Worm (Caenorhabditis elegans) whole organism, L3 larva: ENCODE measurements around the gene spp-11.

Source experiments
- mdl-1 ChIP-seq: fragments of 150-350 bp; optimal IDR thresholded peaks from 2 replicates; lab custom pipeline; 2014; ENCODE audit warnings: missing biosample characterization, missing genetic modification characterization
- pqm-1 ChIP-seq: fragments of 150-350 bp; optimal IDR thresholded peaks from 2 replicates; lab custom pipeline; 2017; ENCODE audit warnings: missing biosample characterization, missing genetic modification characterization, inconsistent platforms
- tbx-2 ChIP-seq: sonication (generic microtip); optimal IDR thresholded peaks from 2 replicates; lab custom pipeline; 2016; ENCODE audit warnings: mild to moderate bottlenecking, missing genetic modification characterization, missing compliant biosample characterization
- unc-39 ChIP-seq: sonication (generic microtip); optimal IDR thresholded peaks from 4 replicates; lab custom pipeline; 2017; ENCODE audit warnings: missing biosample characterization, missing genetic modification characterization
- ztf-4 ChIP-seq: fragments of 150-350 bp; optimal IDR thresholded peaks from 2 replicates; lab custom pipeline; 2014; ENCODE audit warnings: missing biosample characterization, missing genetic modification characterization

DNA sequence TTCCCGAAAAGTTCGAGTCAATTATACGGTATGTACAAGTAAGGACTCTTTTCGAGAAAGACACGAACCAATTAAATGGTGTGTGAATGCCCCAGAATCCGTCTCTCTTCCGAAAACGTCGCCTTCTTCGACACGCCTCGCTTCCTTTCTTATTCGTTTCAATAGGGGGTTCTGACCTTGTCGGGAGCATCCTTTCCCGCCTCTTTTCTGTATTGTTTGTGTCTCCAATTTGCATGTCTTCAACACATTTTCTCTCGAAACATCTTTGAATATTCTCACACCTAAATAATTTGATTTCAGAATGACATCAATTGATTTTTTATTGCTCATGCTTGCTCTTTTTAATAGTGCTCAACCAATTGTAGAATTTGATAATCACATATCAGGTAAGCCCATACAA is 33.9 kb upstream of the spp-11 start, which contains the start of gene cutl-16:
- TF ChIP-seq tbx-2 (tag; lab: Kevin White, UChicago) (no peak), pqm-1 (no peak), ztf-4 (tag; lab: Kevin White, UChicago) (no peak), unc-39 (tag; lab: Kevin White, UChicago) (no peak), mdl-1 (tag; lab: Kevin White, UChicago) (no peak)
